Fruit fly (Drosophila melanogaster) whole organism, pupa: ENCODE measurements around the gene prg.
A peak's percentile ranks its signal among the peaks of the same experiment; 100 is the strongest.

Source experiments
- CG10348 ChIP-seq: fragments of 200-800 bp; sonication (Bioruptor generic); IDR thresholded peaks from 2 replicates; pipeline ENCODE4 v1.3.6; 2022; ENCODE audit warnings: missing biosample characterization, missing genetic modification characterization
- CG12605 ChIP-seq: fragments of 200-800 bp; sonication (Bioruptor generic); IDR thresholded peaks from 2 replicates; pipeline ENCODE4 v1.3.6; 2022; ENCODE audit warnings: missing biosample characterization, missing genetic modification characterization
- CG13204 ChIP-seq: fragments of 200-800 bp; sonication (Bioruptor generic); optimal IDR thresholded peaks from 2 replicates; lab custom pipeline; 2018; ENCODE audit warnings: missing biosample characterization, mild to moderate bottlenecking, missing genetic modification characterization, moderate library complexity
- CG14655 ChIP-seq: fragments of 200-800 bp; sonication (Bioruptor generic); optimal IDR thresholded peaks from 3 replicates; lab custom pipeline; 2017; ENCODE audit warnings: mild to moderate bottlenecking, missing biosample characterization, missing genetic modification reagents, missing genetic modification characterization
- CG15710 ChIP-seq: fragments of 200-800 bp; sonication (Bioruptor generic); optimal IDR thresholded peaks from 2 replicates; lab custom pipeline; 2018; ENCODE audit warnings: missing biosample characterization, mild to moderate bottlenecking, missing genetic modification characterization, moderate library complexity
- CG17806 ChIP-seq: fragments of 200-800 bp; sonication (Bioruptor generic); optimal IDR thresholded peaks from 2 replicates; lab custom pipeline; 2018; ENCODE audit warnings: missing biosample characterization, mild to moderate bottlenecking, missing genetic modification characterization, moderate library complexity
- CG32121 ChIP-seq: fragments of 200-800 bp; sonication (Bioruptor generic); IDR thresholded peaks from 2 replicates; pipeline ENCODE4 v1.3.6; 2022; ENCODE audit warnings: missing biosample characterization, missing genetic modification characterization
- CG34367 ChIP-seq: fragments of 200-800 bp; sonication (Bioruptor generic); optimal IDR thresholded peaks from 2 replicates; lab custom pipeline; 2018; ENCODE audit warnings: missing biosample characterization, mild to moderate bottlenecking, missing genetic modification characterization
- CG4496 ChIP-seq: fragments of 200-800 bp; sonication (Bioruptor generic); IDR thresholded peaks from 3 replicates; pipeline ENCODE4 v1.3.6; 2022; ENCODE audit warnings: missing biosample characterization, missing genetic modification characterization
- CG8159 ChIP-seq: fragments of 200-800 bp; sonication (Bioruptor generic); optimal IDR thresholded peaks from 3 replicates; lab custom pipeline; 2018; ENCODE audit warnings: missing biosample characterization, mild to moderate bottlenecking, missing genetic modification characterization, moderate library complexity
- CG8301 ChIP-seq: fragments of 200-800 bp; sonication (Bioruptor generic); optimal IDR thresholded peaks from 2 replicates; lab custom pipeline; 2018; ENCODE audit warnings: missing biosample characterization, mild to moderate bottlenecking, missing genetic modification characterization
- CG9948 ChIP-seq: fragments of 200-800 bp; sonication (Bioruptor generic); optimal IDR thresholded peaks from 2 replicates; lab custom pipeline; 2018; ENCODE audit warnings: missing biosample characterization, mild to moderate bottlenecking, missing genetic modification characterization, moderate library complexity
- D1 ChIP-seq: fragments of 200-800 bp; sonication (Bioruptor generic); optimal IDR thresholded peaks from 2 replicates; lab custom pipeline; 2018; ENCODE audit warnings: missing biosample characterization, mild to moderate bottlenecking, missing genetic modification characterization, moderate library complexity
- EcR ChIP-seq: fragments of 200-800 bp; sonication (Bioruptor generic); optimal IDR thresholded peaks from 3 replicates; lab custom pipeline; 2019; ENCODE audit warnings: missing biosample characterization, missing genetic modification characterization, mild to moderate bottlenecking, moderate library complexity, missing genetic modification reagents
- Ets98B ChIP-seq: fragments of 200-800 bp; sonication (Bioruptor generic); IDR thresholded peaks from 2 replicates; pipeline ENCODE4 v1.3.6; 2022; ENCODE audit warnings: missing biosample characterization, missing genetic modification characterization
- Pif1A ChIP-seq: fragments of 200-800 bp; sonication (Bioruptor generic); optimal IDR thresholded peaks from 3 replicates; lab custom pipeline; 2016; ENCODE audit warnings: missing biosample characterization, missing genetic modification characterization
- Pif1B ChIP-seq: fragments of 200-800 bp; sonication (Bioruptor generic); optimal IDR thresholded peaks from 3 replicates; lab custom pipeline; 2016; ENCODE audit warnings: missing biosample characterization, missing genetic modification characterization
- Snoo ChIP-seq: fragments of 200-800 bp; sonication (Bioruptor generic); optimal IDR thresholded peaks from 3 replicates; lab custom pipeline; 2017; ENCODE audit warnings: missing biosample characterization, mild to moderate bottlenecking, missing genetic modification characterization, inconsistent platforms
- fd96Ca ChIP-seq: fragments of 200-800 bp; sonication (Bioruptor generic); IDR thresholded peaks from 3 replicates; pipeline ENCODE4 v1.3.6; 2022; ENCODE audit warnings: missing biosample characterization, missing genetic modification characterization
- gl ChIP-seq: fragments of 200-800 bp; sonication (Bioruptor generic); optimal IDR thresholded peaks from 2 replicates; lab custom pipeline; 2018; ENCODE audit warnings: missing biosample characterization, mild to moderate bottlenecking, missing genetic modification characterization
- rn ChIP-seq: fragments of 200-800 bp; sonication (Bioruptor generic); IDR thresholded peaks from 2 replicates; pipeline ENCODE4 v1.3.6; 2022; ENCODE audit warnings: missing biosample characterization, missing genetic modification characterization

prg gene

dm6 chr2L:8451497-8451896, 12.8 kb upstream of the prg start:
- no peak for TF ChIP-seq D1 (tag; lab: Kevin White, UChicago)
- TF ChIP-seq fd96Ca = no peak
- TF ChIP-seq CG14655 (GFP tag; lab: Kevin White, UChicago) = no peak
- TF ChIP-seq CG17806 (tag; lab: Kevin White, UChicago) = no peak
- no peak for TF ChIP-seq CG12605 (GFP tag; lab: Robert Waterston, UW)
- TF ChIP-seq EcR (GFP tag; lab: Kevin White, UChicago) = no peak
- no peak for TF ChIP-seq rn (GFP tag; lab: Robert Waterston, UW)
- no peak for TF ChIP-seq CG15710
- no peak for TF ChIP-seq CG8301 (tag; lab: Kevin White, UChicago)
- no peak for TF ChIP-seq Ets98B (GFP tag; lab: Robert Waterston, UW)
- no peak for TF ChIP-seq Pif1A
- no peak for TF ChIP-seq Snoo
- no peak for TF ChIP-seq CG32121 (GFP tag; lab: Robert Waterston, UW)
- TF ChIP-seq gl = no peak
- no peak for TF ChIP-seq CG34367 (tag; lab: Kevin White, UChicago)
- no peak for TF ChIP-seq CG10348 (GFP tag; lab: Robert Waterston, UW)
- TF ChIP-seq CG8159 = no peak

dm6 chr2L:8461782-8462453, 2.4 kb upstream of the prg start:
- peak; percentile 14 for TF ChIP-seq Pif1A
- TF ChIP-seq CG34367 (tag; lab: Kevin White, UChicago) = no peak
- TF ChIP-seq CG8301 (tag; lab: Kevin White, UChicago) = no peak
- TF ChIP-seq Ets98B (GFP tag; lab: Robert Waterston, UW) = no peak
- no peak for TF ChIP-seq rn (GFP tag; lab: Robert Waterston, UW)
- no peak for TF ChIP-seq CG32121 (GFP tag; lab: Robert Waterston, UW)
- TF ChIP-seq CG9948 = peak; percentile 34
- TF ChIP-seq CG4496 = no peak
- TF ChIP-seq CG15710 = peak; percentile 10
- no peak for TF ChIP-seq Snoo
- TF ChIP-seq CG8159 = peak; percentile 33
- TF ChIP-seq gl = no peak
- peak; percentile 25 for TF ChIP-seq CG17806 (tag; lab: Kevin White, UChicago)
- TF ChIP-seq CG14655 (GFP tag; lab: Kevin White, UChicago) = peak; percentile 22
- TF ChIP-seq EcR (GFP tag; lab: Kevin White, UChicago) = peak; percentile 44
- no peak for TF ChIP-seq D1 (tag; lab: Kevin White, UChicago)
- no peak for TF ChIP-seq CG10348 (GFP tag; lab: Robert Waterston, UW)
- TF ChIP-seq CG12605 (GFP tag; lab: Robert Waterston, UW) = no peak
- TF ChIP-seq fd96Ca = 0 out of 3 replicates have a peak, but pooled peaks have one; percentile 11
- TF ChIP-seq Pif1B (GFP tag; lab: Kevin White, UChicago) = no peak
- no peak for TF ChIP-seq CG13204 (GFP tag; lab: Kevin White, UChicago)
- TF ChIP-seq, all 21 proteins: peak for 8

dm6 chr2L:8463144-8464106, 863 bp upstream of the prg start, which contains the start of gene Agpat2:
Agpat2 (minus strand) TSS chr2L:8463994.
- TF ChIP-seq CG8301 (tag; lab: Kevin White, UChicago) = peak; percentile 37
- TF ChIP-seq CG8159 = peak; percentile 77
- no peak for TF ChIP-seq fd96Ca
- no peak for TF ChIP-seq Ets98B (GFP tag; lab: Robert Waterston, UW)
- TF ChIP-seq CG34367 (tag; lab: Kevin White, UChicago) = peak; percentile 23
- TF ChIP-seq CG9948 = peak; percentile 60
- peak; percentile 64 for TF ChIP-seq CG15710
- TF ChIP-seq CG17806 (tag; lab: Kevin White, UChicago) = peak; percentile 72
- peak; percentile 70 for TF ChIP-seq Pif1B (GFP tag; lab: Kevin White, UChicago)
- TF ChIP-seq D1 (tag; lab: Kevin White, UChicago) = peak; percentile 15
- no peak for TF ChIP-seq EcR (GFP tag; lab: Kevin White, UChicago)
- no peak for TF ChIP-seq CG32121 (GFP tag; lab: Robert Waterston, UW)
- peak; percentile 44 for TF ChIP-seq CG14655 (GFP tag; lab: Kevin White, UChicago)
- peak; percentile 74 for TF ChIP-seq Pif1A
- no peak for TF ChIP-seq CG10348 (GFP tag; lab: Robert Waterston, UW)
- no peak for TF ChIP-seq CG13204 (GFP tag; lab: Kevin White, UChicago)
- TF ChIP-seq Snoo = peak; percentile 62
- peak; percentile 43; the same call in 1 of the 3 replicates for TF ChIP-seq CG4496
- TF ChIP-seq CG12605 (GFP tag; lab: Robert Waterston, UW) = 0 out of 2 replicates have a peak, but pooled peaks have one; percentile 25
- TF ChIP-seq gl = peak; percentile 2
- no peak for TF ChIP-seq rn (GFP tag; lab: Robert Waterston, UW)
- TF ChIP-seq, all 21 proteins: peak for 14

dm6 chr2L:8466643-8467042, 2.4 kb downstream of the prg start, which contains the start of gene dachs:
dachs (plus strand) TSS chr2L:8466817.
- TF ChIP-seq CG14655 (GFP tag; lab: Kevin White, UChicago) (no peak), Snoo (no peak), CG17806 (tag; lab: Kevin White, UChicago) (no peak)
- TF ChIP-seq, all 21 proteins: peak for 0
